Worm (Caenorhabditis elegans) whole organism, L4 larva: Measurements from ENCODE around the gene snb-1.

ENCODE experiments used
- daf-8 ChIP-seq: fragments of 200-800 bp; sonication (Bioruptor generic); IDR thresholded peaks from 2 replicates; pipeline ENCODE4 v1.3.6; 2022; ENCODE audit warnings: missing genetic modification characterization, missing compliant biosample characterization
- nhr-11 ChIP-seq: fragments of 150-350 bp; optimal IDR thresholded peaks from 2 replicates; lab custom pipeline; 2014; ENCODE audit warnings: missing biosample characterization, missing genetic modification characterization
- nhr-77 ChIP-seq: fragments of 150-350 bp; optimal IDR thresholded peaks from 2 replicates; lab custom pipeline; 2014; ENCODE audit warnings: missing biosample characterization, missing genetic modification characterization
- snpc-4 ChIP-seq: fragments of 150-350 bp; optimal IDR thresholded peaks from 2 replicates; lab custom pipeline; 2014; ENCODE audit warnings: missing biosample characterization, missing genetic modification characterization
- spr-3 ChIP-seq: fragments of 200-800 bp; sonication (Bioruptor generic); optimal IDR thresholded peaks from 2 replicates; lab custom pipeline; 2018; ENCODE audit warnings: mild to moderate bottlenecking, missing genetic modification characterization, missing compliant biosample characterization
- unc-62 ChIP-seq, 3 experiments: fragments of 150-350 bp in 1 of 3; sonication (generic microtip); optimal IDR thresholded peaks in 2 of 3; peaks in 1 of 3; 1 replicate in 1 of 3; 2 replicates in 2 of 3; lab custom pipeline; 2014 to 2017; ENCODE audit warnings: missing biosample characterization in 3 of 3, missing genetic modification characterization in 3 of 3, missing genetic modification reagents in 3 of 3, missing genotype in 1 of 3

- TF ChIP-seq daf-8: no peak
- TF ChIP-seq spr-3 (GFP tag; lab: Kevin White, UChicago): no peak
- no peak for TF ChIP-seq snpc-4 (tag; lab: Kevin White, UChicago)
- no peak for TF ChIP-seq nhr-11 (tag; lab: Kevin White, UChicago)
- no peak for TF ChIP-seq unc-62 (GFP tag; optimal IDR thresholded peaks at IDR 0.05 in 1 of 2; lab: Kevin White, UChicago)
- TF ChIP-seq unc-62 (tag; optimal IDR thresholded peaks at IDR 0.05; lab: Kevin White, UChicago): no peak
- no peak for TF ChIP-seq nhr-77
These were observed 5.4 kb upstream of the snb-1 start for ce11 chrV:6661658-6662057.
